Worm (Caenorhabditis elegans) whole organism, L4/young adult: ENCODE data around the gene dlg-1.

Source experiments
- dao-5 ChIP-seq: sonication (generic microtip); optimal IDR thresholded peaks from 2 replicates; lab custom pipeline; 2016; ENCODE audit warnings: missing genotype, missing genetic modification characterization, moderate library complexity, missing compliant biosample characterization
- him-1 ChIP-seq: sonication (generic microtip); optimal IDR thresholded peaks from 2 replicates; lab custom pipeline; 2016; ENCODE audit warnings: missing genotype, missing genetic modification reagents, missing genetic modification characterization, missing compliant biosample characterization

ce11 chrX:5512707-5513106 lies 33.2 kb downstream of the dlg-1 start:
- TF ChIP-seq dao-5 (no peak), him-1 (tag; lab: Kevin White, UChicago) (no peak)
